Worm (Caenorhabditis elegans) whole organism, L4/young adult: ENCODE measurements around the gene Y43F8C.6.

Experiments used
- W03F9.2 ChIP-seq: fragments of 150-350 bp; optimal IDR thresholded peaks from 2 replicates; lab custom pipeline; 2014; ENCODE audit warnings: missing biosample characterization, missing genetic modification characterization
- dao-5 ChIP-seq: sonication (generic microtip); optimal IDR thresholded peaks from 2 replicates; lab custom pipeline; 2016; ENCODE audit warnings: missing genotype, missing genetic modification characterization, moderate library complexity, missing compliant biosample characterization
- him-1 ChIP-seq: sonication (generic microtip); optimal IDR thresholded peaks from 2 replicates; lab custom pipeline; 2016; ENCODE audit warnings: missing genotype, missing genetic modification reagents, missing genetic modification characterization, missing compliant biosample characterization

- no peak for TF ChIP-seq him-1
- no peak for TF ChIP-seq W03F9.2 (tag; lab: Kevin White, UChicago)
- no peak for TF ChIP-seq dao-5
These were observed 14.4 kb upstream of the Y43F8C.6 start, which contains the start of gene dmd-3 for ce11 chrV:19655151-19655550.
